Worm (Caenorhabditis elegans): ENCODE results near the gene gbas-1.

DNA sequence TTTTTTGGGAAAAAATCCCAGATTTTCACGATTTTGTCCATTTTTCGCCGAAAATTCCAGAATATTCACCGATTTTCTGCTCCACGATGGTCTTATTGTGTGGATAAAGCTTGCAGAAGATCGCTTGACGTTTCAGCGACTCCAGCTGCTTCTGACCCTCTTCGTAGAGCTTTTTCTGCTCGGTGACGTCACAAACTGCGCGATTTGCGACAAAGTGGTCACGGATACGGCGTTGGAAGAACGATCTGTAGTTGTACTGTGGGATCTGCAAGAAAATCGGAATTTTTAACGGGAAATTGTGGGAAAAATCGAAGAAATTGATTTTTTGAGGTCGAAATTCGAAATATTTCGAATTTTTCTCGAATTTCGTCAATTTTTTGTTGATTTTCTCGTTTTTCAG is 26.1 kb upstream of the gbas-1 start, which contains the start of gene mnat-1:
- TF ChIP-seq pha-4 (tag; optimal IDR thresholded peaks at IDR 0.05) = no peak
- TF ChIP-seq ceh-18 (tag; optimal IDR thresholded peaks at IDR 0.05) = no peak
